Worm (Caenorhabditis elegans): Measurements from ENCODE around the gene cki-2.
A peak's percentile ranks its signal among the peaks of the same experiment; 100 is the strongest.

The cki-2 gene

DNA sequence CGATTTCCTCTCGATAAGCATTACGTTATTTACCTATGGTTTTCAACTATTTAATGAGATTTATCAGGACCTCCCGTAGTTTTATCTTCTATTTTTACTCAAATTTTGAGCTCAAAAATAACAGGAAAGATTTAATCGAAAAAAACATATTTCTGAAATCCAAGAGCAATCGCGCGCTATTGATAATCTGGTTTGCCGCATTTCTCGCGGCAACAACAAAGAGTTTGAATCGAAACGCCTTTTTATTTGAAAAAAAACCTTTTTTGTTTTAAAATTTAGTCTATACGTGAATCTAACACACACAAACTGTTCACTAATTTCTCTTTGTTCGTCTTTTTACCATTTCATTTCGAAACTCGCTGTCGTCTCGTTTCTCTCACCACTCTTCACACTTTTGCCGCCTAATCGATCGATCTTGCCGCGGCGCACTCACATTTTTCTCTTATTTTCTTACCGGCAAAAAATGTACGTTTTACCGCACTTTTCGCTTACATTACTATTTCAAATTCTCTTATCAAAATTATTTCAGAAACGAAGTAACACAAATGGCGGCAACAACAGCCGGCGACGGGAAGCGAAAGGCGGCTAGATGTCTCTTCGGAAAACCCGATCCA, at the start of gene cki-2:
Gene cki-2, plus strand, starts transcription at position 337 of the 614 bp plus-strand sequence.
- TF ChIP-seq saeg-2 (GFP tag; IDR thresholded peaks at IDR 0.05): no peak
- peak; percentile 38 for TF ChIP-seq pqm-1 (tag; optimal IDR thresholded peaks at IDR 0.05)
- no peak for TF ChIP-seq daf-16 (GFP tag; optimal IDR thresholded peaks at IDR 0.05)
- TF ChIP-seq daf-16 (tag; optimal IDR thresholded peaks at IDR 0.05): peak; percentile 26
- peak in 1 of 2 experiments; percentile 7 for TF ChIP-seq lsy-2 (tag; optimal IDR thresholded peaks at IDR 0.05)
- TF ChIP-seq unc-62 (GFP tag; optimal IDR thresholded peaks at IDR 0.05 in 1 of 2): peak in 1 of 2 experiments; percentile 22
- no peak for TF ChIP-seq unc-62 (tag; optimal IDR thresholded peaks at IDR 0.05)
- no peak for TF ChIP-seq mep-1 (tag; optimal IDR thresholded peaks at IDR 0.05)
- TF ChIP-seq zfp-3 (GFP tag; conservative IDR thresholded peaks at IDR 0.05): no peak
- peak; percentile 25 for TF ChIP-seq dpl-1 (GFP tag; optimal IDR thresholded peaks at IDR 0.05)
- no peak for TF ChIP-seq F37D6.2 (tag; optimal IDR thresholded peaks at IDR 0.05)
- TF ChIP-seq mes-2 (tag; optimal IDR thresholded peaks at IDR 0.05; ENCODE audit: poor library complexity, severe bottlenecking): no peak
- no peak for TF ChIP-seq daf-19 (GFP tag; conservative IDR thresholded peaks at IDR 0.05)
- peak; percentile 4 for TF ChIP-seq nhr-28 (tag; optimal IDR thresholded peaks at IDR 0.05)
- no peak for TF ChIP-seq sdz-12 (GFP tag; optimal IDR thresholded peaks at IDR 0.05)
- no peak for TF ChIP-seq Y48G9A.11 (GFP tag; IDR thresholded peaks at IDR 0.05)
- TF ChIP-seq dmd-6 (GFP tag; IDR thresholded peaks at IDR 0.05): no peak
- TF ChIP-seq lin-38 (GFP tag; IDR thresholded peaks at IDR 0.05): peak; percentile 60
- no peak for TF ChIP-seq cey-2 (tag; optimal IDR thresholded peaks at IDR 0.05; ENCODE audit: borderline replicate concordance, insufficient read depth)

DNA sequence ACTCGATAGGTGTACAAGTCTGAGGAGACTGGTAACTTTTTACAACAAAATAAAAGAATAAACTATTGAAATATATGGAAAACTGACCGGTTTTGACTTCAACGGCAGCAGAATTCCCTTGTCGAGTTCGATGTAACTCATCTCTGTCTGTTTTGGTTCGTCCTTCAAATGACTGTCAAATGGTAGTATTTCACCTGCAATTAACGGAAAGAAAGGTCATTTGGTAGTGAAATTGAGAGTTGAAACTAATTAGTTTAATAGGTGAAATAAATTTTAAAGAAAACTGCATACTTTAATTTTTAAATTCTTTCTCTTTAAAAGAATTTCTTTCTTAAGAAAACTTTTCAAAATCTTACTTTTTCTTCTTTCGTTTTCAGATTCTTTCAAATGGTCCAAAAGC, 47.0 kb upstream of the cki-2 start:
- TF ChIP-seq mep-1 (tag; optimal IDR thresholded peaks at IDR 0.05) (peak; percentile 4), dmd-8 (GFP tag; IDR thresholded peaks at IDR 0.05) (no peak), nhr-25 (tag; optimal IDR thresholded peaks at IDR 0.05; ENCODE audit: borderline replicate concordance, insufficient read depth) (peak; percentile 32), nhr-10 (tag; optimal IDR thresholded peaks at IDR 0.05) (no peak)

DNA sequence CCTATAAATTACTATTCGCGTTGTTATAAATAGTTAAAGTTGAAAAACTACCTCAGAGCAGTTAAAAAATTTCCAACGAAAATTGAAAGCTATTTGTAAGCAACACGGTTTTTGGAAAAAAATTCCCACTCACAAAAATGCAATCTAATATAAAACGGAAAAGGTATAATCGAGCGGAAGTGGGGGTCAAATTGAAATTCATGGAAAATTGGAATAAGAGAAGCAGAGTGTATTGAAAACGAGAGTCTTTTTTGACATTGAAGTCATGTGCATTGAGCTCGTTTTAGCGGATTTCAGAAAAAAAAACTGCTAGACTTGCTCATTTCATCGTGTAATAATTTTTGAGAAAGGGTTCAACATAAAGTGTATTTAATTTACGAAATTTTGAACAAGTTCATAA, 46.0 kb upstream of the cki-2 start:
- no peak for TF ChIP-seq daf-19 (GFP tag; conservative IDR thresholded peaks at IDR 0.05)
- TF ChIP-seq aha-1 (tag): peak; percentile 66

DNA sequence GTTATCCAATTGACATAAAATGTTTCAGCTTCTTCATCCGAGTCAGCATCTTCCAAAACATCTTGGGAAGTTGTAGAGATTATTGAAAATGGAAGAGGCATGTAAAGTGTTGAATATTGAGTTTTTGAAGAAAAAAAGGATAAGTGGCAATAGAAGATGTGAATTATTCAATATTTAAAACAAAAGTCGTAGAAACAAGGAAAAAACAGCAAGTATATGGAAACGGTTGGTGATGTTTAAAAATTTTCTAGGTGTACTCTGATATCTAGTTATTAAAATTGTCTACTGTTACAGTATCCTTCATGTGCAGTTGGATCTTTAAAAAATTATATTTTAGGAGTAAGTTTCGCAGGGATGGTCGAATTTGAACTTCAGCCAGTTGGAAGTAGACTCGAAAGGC, 44.4 kb upstream of the cki-2 start, which contains the start of gene C06A8.8:
Gene C06A8.8, minus strand, starts transcription at position 101 of the 400 bp plus-strand sequence.
- TF ChIP-seq madf-5 (GFP tag; IDR thresholded peaks at IDR 0.05) (no peak), aha-1 (tag) (peak; percentile 18), dmd-6 (GFP tag; IDR thresholded peaks at IDR 0.05) (no peak)

DNA sequence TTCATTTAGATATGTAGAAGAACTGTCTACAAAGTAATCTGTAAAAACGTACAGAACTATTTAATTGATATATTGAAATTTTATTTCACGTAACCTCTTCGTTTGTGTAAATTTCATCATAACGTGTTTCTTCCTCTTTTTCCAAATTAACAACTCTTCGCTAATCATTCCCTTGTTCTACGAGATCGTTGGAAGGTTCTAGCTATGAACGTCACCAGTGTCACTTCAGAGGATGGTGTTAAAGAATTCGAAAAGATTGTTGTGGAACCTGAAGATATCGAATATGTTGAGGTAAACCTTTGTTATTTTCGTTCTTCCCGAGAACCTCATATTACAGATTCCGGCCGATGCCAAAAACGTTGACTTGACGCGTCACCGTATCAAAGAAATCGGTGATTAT, 43.9 kb upstream of the cki-2 start, which contains the start of gene C06A8.6:
Gene C06A8.6, plus strand, starts transcription at position 89 of the 400 bp plus-strand sequence.
- TF ChIP-seq nhr-25 (tag; optimal IDR thresholded peaks at IDR 0.05; ENCODE audit: borderline replicate concordance, insufficient read depth): no peak
- TF ChIP-seq unc-62 (GFP tag; optimal IDR thresholded peaks at IDR 0.05 in 1 of 2): peak in 1 of 2 experiments; percentile 90
- no peak for TF ChIP-seq unc-62 (tag; optimal IDR thresholded peaks at IDR 0.05)
- TF ChIP-seq madf-5 (GFP tag; IDR thresholded peaks at IDR 0.05): no peak
- no peak for TF ChIP-seq F44E2.7 (GFP tag; IDR thresholded peaks at IDR 0.05)
- no peak for TF ChIP-seq nhr-102 (tag; optimal IDR thresholded peaks at IDR 0.05)

DNA sequence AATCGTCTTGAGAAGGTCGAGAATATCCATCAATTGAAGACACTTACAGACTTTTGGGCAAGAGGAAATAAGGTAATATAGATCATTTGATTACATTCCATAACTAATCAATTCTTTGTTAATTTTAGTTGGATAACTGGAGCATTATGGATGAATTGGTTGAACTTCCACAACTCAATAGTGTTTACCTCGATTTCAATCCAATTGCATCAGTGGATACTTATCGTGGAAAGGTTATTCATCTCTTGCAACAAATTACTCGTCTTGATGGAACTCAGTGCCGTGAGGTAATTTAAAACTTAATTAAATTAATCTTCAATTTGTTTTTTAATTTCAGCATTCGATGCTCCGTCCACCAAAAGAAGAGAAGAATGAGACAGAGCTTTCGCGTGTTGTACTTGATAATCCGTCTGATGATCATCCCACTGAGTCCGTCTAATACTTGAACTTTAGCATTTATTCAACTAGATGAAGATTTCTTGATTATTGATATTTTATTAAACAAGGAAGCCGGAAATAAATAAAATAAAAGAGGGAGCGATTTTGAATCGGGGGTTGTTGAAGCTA, 42.8 kb upstream of the cki-2 start:
- TF ChIP-seq arid-1 (GFP tag; conservative IDR thresholded peaks at IDR 0.05) (0 out of 2 replicates have a peak, but pooled peaks have one; percentile 23), T26A8.4 (GFP tag; IDR thresholded peaks at IDR 0.05) (peak; percentile 54; the same call in 1 of the 2 replicates), nhr-11 (tag; optimal IDR thresholded peaks at IDR 0.05) (no peak), tra-1 (GFP tag; IDR thresholded peaks at IDR 0.05) (no peak), mep-1 (tag; optimal IDR thresholded peaks at IDR 0.05) (peak; percentile 27), unc-62 (GFP tag; optimal IDR thresholded peaks at IDR 0.05 in 1 of 2) (peak in 1 of 2 experiments; percentile 58), unc-62 (tag; optimal IDR thresholded peaks at IDR 0.05) (no peak), dve-1 (tag; optimal IDR thresholded peaks at IDR 0.05; ENCODE audit: insufficient read depth) (peak; percentile 9), hif-1 (tag; optimal IDR thresholded peaks at IDR 0.05) (no peak), nhr-102 (tag; optimal IDR thresholded peaks at IDR 0.05) (peak; percentile 39), ama-1 (optimal IDR thresholded peaks at IDR 0.05) (peak; percentile 63), lin-38 (GFP tag; IDR thresholded peaks at IDR 0.05) (peak; percentile 37; the same call in 1 of the 2 replicates), saeg-2 (GFP tag; IDR thresholded peaks at IDR 0.05) (no peak), dmd-6 (GFP tag; IDR thresholded peaks at IDR 0.05) (0 out of 2 replicates have a peak, but pooled peaks have one; percentile 13), D1046.2 (GFP tag; IDR thresholded peaks at IDR 0.05) (peak; percentile 47; the same call in 1 of the 2 replicates), daf-8 (GFP tag; IDR thresholded peaks at IDR 0.05) (no peak), daf-16 (GFP tag; optimal IDR thresholded peaks at IDR 0.05) (no peak), daf-16 (tag; optimal IDR thresholded peaks at IDR 0.05) (peak; percentile 27), tag-97 (GFP tag; IDR thresholded peaks at IDR 0.05) (no peak), T20F7.1 (GFP tag; optimal IDR thresholded peaks at IDR 0.05) (peak; percentile 4)
